Fruit fly (Drosophila melanogaster) S2 (cell line): ENCODE results near the gene PolE1.

ENCODE experiments used
- CG8478 ChIP-seq: fragments of >200 bp; optimal IDR thresholded peaks from 2 replicates; lab custom pipeline; 2018
- CTCF ChIP-seq, 2 experiments: fragments of >200 bp; optimal IDR thresholded peaks; 2 replicates each; lab custom pipeline; 2018

- TF ChIP-seq CG8478 (lab: Kevin White, UChicago) (no peak), CTCF (optimal IDR thresholded peaks at IDR 0.05; lab: Kevin White, UChicago) (no peak)
Observed at dm6 chr3R:23347432-23348305, at the start of gene PolE1.
